Worm (Caenorhabditis elegans): ENCODE results near the gene rfip-1.

The rfip-1 gene

DNA sequence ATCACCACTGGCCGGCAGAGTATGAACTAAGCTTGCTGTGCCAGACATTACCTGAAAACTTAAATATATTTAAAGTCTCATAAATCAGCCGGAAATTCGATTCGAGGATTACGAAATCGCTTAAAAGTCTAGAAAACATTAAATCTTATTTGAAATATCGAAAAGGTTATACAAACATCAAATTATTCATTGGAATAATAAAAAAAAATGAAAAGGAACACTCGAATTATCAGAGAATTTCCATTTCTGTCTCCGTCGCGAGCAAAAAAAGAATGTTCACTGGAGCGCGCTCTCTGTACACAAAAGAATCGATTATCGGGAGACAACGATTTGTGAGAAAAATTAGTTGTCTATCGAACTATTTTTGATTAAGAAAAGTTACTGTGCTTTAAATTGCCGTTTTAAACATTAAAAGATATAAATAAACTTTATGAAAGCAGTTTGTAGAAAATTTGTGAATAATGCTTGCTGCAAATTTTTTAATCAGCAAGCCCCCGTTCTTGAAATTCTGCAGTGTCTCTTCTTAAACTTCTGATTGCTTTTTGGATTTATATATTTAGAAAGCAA, 48.1 kb upstream of the rfip-1 start, which contains the start of gene fzo-1 (continued):
- TF ChIP-seq zag-1 (tag; optimal IDR thresholded peaks at IDR 0.05) (no peak), nhr-20 (tag; optimal IDR thresholded peaks at IDR 0.05) (peak; percentile 59), mdl-1 (tag; optimal IDR thresholded peaks at IDR 0.05) (no peak), lin-14 (GFP tag; optimal IDR thresholded peaks at IDR 0.05) (peak; percentile 73), skn-1 (tag; optimal IDR thresholded peaks at IDR 0.05) (peak; percentile 27), zip-4 (GFP tag; optimal IDR thresholded peaks at IDR 0.05) (no peak), ztf-11 (tag; optimal IDR thresholded peaks at IDR 0.05) (peak in 1 of 2 experiments; percentile 64), lin-39 (tag; optimal IDR thresholded peaks at IDR 0.05) (no peak), nhr-85 (tag) (peak; percentile 56), ceh-82 (tag; optimal IDR thresholded peaks at IDR 0.05) (no peak), grh-1 (GFP tag; IDR thresholded peaks at IDR 0.05) (no peak), C04F5.9 (tag; optimal IDR thresholded peaks at IDR 0.05) (peak; percentile 33), swsn-7 (tag; optimal IDR thresholded peaks at IDR 0.05) (peak; percentile 45), sox-4 (tag; optimal IDR thresholded peaks at IDR 0.05) (peak; percentile 71), dpl-1 (GFP tag; optimal IDR thresholded peaks at IDR 0.05) (peak; percentile 13 to 35 (median 21)), fkh-8 (tag; optimal IDR thresholded peaks at IDR 0.05) (peak; percentile 52), nhr-76 (tag; optimal IDR thresholded peaks at IDR 0.05) (no peak), elt-2 (tag; optimal IDR thresholded peaks at IDR 0.05) (peak; percentile 37), fos-1 (tag; optimal IDR thresholded peaks at IDR 0.05) (no peak), hpl-2 (GFP tag; optimal IDR thresholded peaks at IDR 0.05) (no peak), F16B12.6 (tag; optimal IDR thresholded peaks at IDR 0.05) (peak; percentile 7), fkh-4 (tag; optimal IDR thresholded peaks at IDR 0.05; ENCODE audit: borderline replicate concordance) (peak; percentile 39), pag-3 (tag; optimal IDR thresholded peaks at IDR 0.05; ENCODE audit: borderline replicate concordance, insufficient read depth) (no peak), nhr-28 (tag; optimal IDR thresholded peaks at IDR 0.05) (no peak), Y116A8C.19 (tag; optimal IDR thresholded peaks at IDR 0.05; ENCODE audit: borderline replicate concordance) (no peak), unc-86 (tag; optimal IDR thresholded peaks at IDR 0.05) (peak; percentile 2), lin-15B (tag; optimal IDR thresholded peaks at IDR 0.05) (peak; percentile 15)

DNA sequence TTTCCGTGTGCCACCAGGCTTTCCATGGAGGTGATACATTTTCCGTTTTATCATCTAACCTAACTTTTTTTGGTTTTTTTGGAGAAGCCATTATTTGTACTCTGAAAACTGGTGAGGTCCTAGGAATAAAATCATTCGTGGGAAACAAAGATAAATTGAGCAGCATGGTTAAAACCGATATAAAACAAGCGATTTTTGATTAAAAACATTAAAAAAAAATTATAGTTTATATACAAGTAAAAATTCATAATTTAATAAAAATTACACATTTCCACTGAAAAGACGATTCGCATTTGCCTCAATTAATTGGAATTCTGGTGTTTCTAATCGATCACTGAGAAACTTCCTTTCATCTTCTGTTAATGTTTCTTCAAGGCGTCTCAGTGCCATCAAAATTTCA, 45.9 kb upstream of the rfip-1 start, which contains the start of gene ZK1248.15:
Gene ZK1248.15, minus strand, starts transcription at position 101 of the 400 bp plus-strand sequence.
- TF ChIP-seq C04F5.9 (tag; optimal IDR thresholded peaks at IDR 0.05) (no peak), fkh-4 (tag; optimal IDR thresholded peaks at IDR 0.05; ENCODE audit: borderline replicate concordance) (no peak), aly-2 (tag; optimal IDR thresholded peaks at IDR 0.05) (no peak), snu-23 (GFP tag; optimal IDR thresholded peaks at IDR 0.05) (no peak), ceh-88 (GFP tag; IDR thresholded peaks at IDR 0.05) (no peak), blmp-1 (tag; optimal IDR thresholded peaks at IDR 0.05) (no peak), lir-3 (tag; optimal IDR thresholded peaks at IDR 0.05; ENCODE audit: poor library complexity) (no peak), skn-1 (tag; optimal IDR thresholded peaks at IDR 0.05) (no peak), nhr-90 (tag; optimal IDR thresholded peaks at IDR 0.05; ENCODE audit: poor library complexity) (no peak), alr-1 (tag; optimal IDR thresholded peaks at IDR 0.05; ENCODE audit: borderline replicate concordance) (no peak), isw-1 (GFP tag; IDR thresholded peaks at IDR 0.05) (no peak), ces-1 (GFP tag; optimal IDR thresholded peaks at IDR 0.05) (no peak), nhr-20 (tag; optimal IDR thresholded peaks at IDR 0.05) (no peak), efl-1 (optimal IDR thresholded peaks at IDR 0.05) (no peak), efl-1 (GFP tag; optimal IDR thresholded peaks at IDR 0.05 in 1 of 2) (no peak), mdl-1 (tag; optimal IDR thresholded peaks at IDR 0.05) (no peak)

DNA sequence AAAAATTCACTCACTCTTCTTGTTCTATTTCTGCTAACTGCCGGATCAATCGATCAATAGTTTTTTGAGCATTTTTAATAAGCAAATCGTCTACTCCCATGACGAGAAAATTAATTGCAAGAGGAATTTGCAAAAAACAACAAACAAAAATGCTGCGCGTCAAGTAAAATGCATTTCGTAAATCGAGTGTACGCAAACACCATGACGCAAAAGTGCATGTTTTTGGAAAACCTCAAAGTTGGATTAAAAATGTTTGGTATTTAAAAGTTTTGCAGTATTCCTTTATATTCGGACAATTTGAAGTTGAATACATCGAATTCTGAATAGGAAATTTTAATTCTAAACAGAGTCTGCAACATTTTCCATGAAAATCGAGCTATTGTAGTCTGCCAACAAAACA, 45.1 kb upstream of the rfip-1 start, which contains the start of gene ZK1248.19:
Gene ZK1248.19, minus strand, starts transcription at position 188 of the 400 bp plus-strand sequence.
- TF ChIP-seq zag-1 (tag; optimal IDR thresholded peaks at IDR 0.05) (no peak), F16B12.6 (tag; optimal IDR thresholded peaks at IDR 0.05) (peak; percentile 88), skn-1 (tag; optimal IDR thresholded peaks at IDR 0.05) (no peak), grh-1 (GFP tag; IDR thresholded peaks at IDR 0.05) (no peak), ceh-82 (tag; optimal IDR thresholded peaks at IDR 0.05) (peak in 1 of 3 experiments; percentile 13), snpc-4 (tag; optimal IDR thresholded peaks at IDR 0.05) (peak; percentile 0), nhr-12 (tag; optimal IDR thresholded peaks at IDR 0.05) (no peak), mep-1 (tag; optimal IDR thresholded peaks at IDR 0.05) (peak; percentile 16), C16A3.4 (tag; optimal IDR thresholded peaks at IDR 0.05) (peak; percentile 54), nhr-20 (tag; optimal IDR thresholded peaks at IDR 0.05) (peak; percentile 39), nhr-77 (tag; optimal IDR thresholded peaks at IDR 0.05) (no peak), unc-30 (tag; optimal IDR thresholded peaks at IDR 0.05) (no peak), efl-1 (optimal IDR thresholded peaks at IDR 0.05) (peak; percentile 53 to 54), efl-1 (GFP tag; optimal IDR thresholded peaks at IDR 0.05 in 1 of 2) (peak; percentile 32 to 95), dpl-1 (GFP tag; optimal IDR thresholded peaks at IDR 0.05) (peak; percentile 5 to 49 (median 31)), snu-23 (GFP tag; optimal IDR thresholded peaks at IDR 0.05) (peak; percentile 53), dsc-1 (tag; optimal IDR thresholded peaks at IDR 0.05) (peak; percentile 14), zip-4 (GFP tag; optimal IDR thresholded peaks at IDR 0.05) (no peak), nhr-71 (tag; optimal IDR thresholded peaks at IDR 0.05) (peak; percentile 43), lsy-2 (tag; optimal IDR thresholded peaks at IDR 0.05) (peak; percentile 42 to 58), mab-9 (GFP tag; IDR thresholded peaks at IDR 0.05) (no peak)
